Worm (Caenorhabditis elegans): ENCODE measurements around the gene B0281.4.
"Not testable (repeated sequence)": the region's sequence is repeated elsewhere in the genome, so short reads cannot be mapped to it uniquely, and the experiment has no call there.

DNA sequence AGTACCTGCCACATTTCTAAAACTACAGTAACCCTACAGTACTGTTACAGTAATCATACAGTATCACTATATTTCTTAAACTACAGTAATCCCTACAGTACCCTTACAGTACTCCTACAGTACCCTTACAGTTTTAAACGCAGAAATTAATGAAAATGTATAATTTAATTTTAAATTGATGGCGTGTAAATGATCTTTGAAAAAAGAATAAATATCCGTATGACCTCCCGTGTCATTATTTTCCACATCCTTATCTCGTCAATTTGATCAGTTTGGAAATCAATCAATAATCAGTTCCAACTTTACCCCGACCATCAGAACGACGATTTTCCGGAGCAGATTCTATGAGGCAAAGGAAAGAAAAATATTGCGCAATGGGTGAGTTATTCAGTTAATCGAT, 43.8 kb downstream of the B0281.4 start, which contains the start of gene K09F6.3:
- TF ChIP-seq ceh-45 (GFP tag; IDR thresholded peaks at IDR 0.05); sox-2 (GFP tag; IDR thresholded peaks at IDR 0.05); eyg-1 (tag; optimal IDR thresholded peaks at IDR 0.05); hlh-30 (tag; optimal IDR thresholded peaks at IDR 0.05; ENCODE audit: insufficient read depth): not testable (repeated sequence)
